Fruit fly (Drosophila melanogaster) whole organism, prepupa: Measurements from ENCODE around the gene CCT4.

Experiments used
- CG11294 ChIP-seq: fragments of 200-800 bp; sonication (Bioruptor generic); IDR thresholded peaks from 2 replicates; pipeline ENCODE4 v1.3.6; 2022; ENCODE audit warnings: missing biosample characterization, missing genetic modification characterization
- CG11762 ChIP-seq: fragments of 200-800 bp; sonication (Bioruptor generic); optimal IDR thresholded peaks from 3 replicates; lab custom pipeline; 2016; ENCODE audit warnings: missing biosample characterization, missing genetic modification characterization; ENCODE audit not compliant: insufficient read depth
- CG15336 ChIP-seq: fragments of 200-800 bp; sonication (Bioruptor generic); IDR thresholded peaks from 2 replicates; pipeline ENCODE4 v1.3.6; 2022; ENCODE audit warnings: missing biosample characterization, missing genetic modification characterization
- CG1621 ChIP-seq: fragments of 200-800 bp; sonication (Bioruptor generic); optimal IDR thresholded peaks from 3 replicates; lab custom pipeline; 2018; ENCODE audit warnings: missing biosample characterization, mild to moderate bottlenecking, missing genetic modification characterization
- CG16779 ChIP-seq: fragments of 200-800 bp; sonication (Bioruptor generic); optimal IDR thresholded peaks from 3 replicates; lab custom pipeline; 2017; ENCODE audit warnings: missing biosample characterization, mild to moderate bottlenecking, missing genetic modification characterization
- CG3032 ChIP-seq: fragments of 200-800 bp; optimal IDR thresholded peaks from 2 replicates; lab custom pipeline; 2019; ENCODE audit warnings: missing biosample characterization, mild to moderate bottlenecking, missing genetic modification characterization, moderate library complexity
- CG31627 ChIP-seq: fragments of 200-800 bp; sonication (Bioruptor generic); optimal IDR thresholded peaks from 3 replicates; lab custom pipeline; 2016; ENCODE audit warnings: missing biosample characterization, missing genetic modification characterization
- CG32006 ChIP-seq: fragments of 200-800 bp; sonication (Bioruptor generic); optimal IDR thresholded peaks from 3 replicates; lab custom pipeline; 2017; ENCODE audit warnings: missing biosample characterization, mild to moderate bottlenecking, missing genetic modification characterization
- CG34406 ChIP-seq: fragments of 200-800 bp; sonication (Bioruptor generic); optimal IDR thresholded peaks from 3 replicates; lab custom pipeline; 2016; ENCODE audit warnings: missing biosample characterization, missing genetic modification characterization
- CG3919 ChIP-seq: fragments of 200-800 bp; sonication (Bioruptor generic); optimal IDR thresholded peaks from 3 replicates; lab custom pipeline; 2016; ENCODE audit warnings: missing biosample characterization, missing genetic modification characterization
- CG4318 ChIP-seq: fragments of 200-800 bp; sonication (Bioruptor generic); optimal IDR thresholded peaks from 3 replicates; lab custom pipeline; 2017; ENCODE audit warnings: missing biosample characterization, mild to moderate bottlenecking, missing genetic modification characterization
- CG6163 ChIP-seq: fragments of 200-800 bp; sonication (Bioruptor generic); IDR thresholded peaks from 3 replicates; pipeline ENCODE4 v1.3.6; 2022; ENCODE audit warnings: missing biosample characterization, missing genetic modification characterization
- CG6276 ChIP-seq: fragments of 200-800 bp; sonication (Bioruptor generic); optimal IDR thresholded peaks from 2 replicates; lab custom pipeline; 2017; ENCODE audit warnings: missing biosample characterization, mild to moderate bottlenecking, missing genetic modification characterization
- CG6808 ChIP-seq: fragments of 200-800 bp; sonication (Bioruptor generic); optimal IDR thresholded peaks from 3 replicates; lab custom pipeline; 2017; ENCODE audit warnings: missing biosample characterization, missing genetic modification characterization, mild to moderate bottlenecking, moderate library complexity, missing genetic modification reagents
- CG6854 ChIP-seq: fragments of 200-800 bp; sonication (Bioruptor generic); optimal IDR thresholded peaks from 2 replicates; lab custom pipeline; 2017; ENCODE audit warnings: missing biosample characterization, mild to moderate bottlenecking, missing genetic modification characterization
- CG7368 ChIP-seq: fragments of 200-800 bp; sonication (Bioruptor generic); optimal IDR thresholded peaks from 3 replicates; lab custom pipeline; 2016; ENCODE audit warnings: missing biosample characterization, missing genetic modification characterization
- CG8119 ChIP-seq: fragments of 200-800 bp; sonication (Bioruptor generic); IDR thresholded peaks from 3 replicates; pipeline ENCODE4 v1.3.6; 2022; ENCODE audit warnings: missing biosample characterization, missing genetic modification characterization
- CG8319 ChIP-seq: fragments of 200-800 bp; sonication (Bioruptor generic); optimal IDR thresholded peaks from 3 replicates; lab custom pipeline; 2016; ENCODE audit warnings: missing biosample characterization, missing genetic modification characterization
- Eip75B ChIP-seq: fragments of 200-800 bp; sonication (Bioruptor generic); optimal IDR thresholded peaks from 3 replicates; lab custom pipeline; 2016; ENCODE audit warnings: missing biosample characterization, missing genetic modification characterization
- Eip78C ChIP-seq: fragments of 200-800 bp; sonication (Bioruptor generic); peaks from one replicate; lab custom pipeline; 2016; ENCODE audit warnings: missing biosample characterization, missing genetic modification characterization
- Ets21C ChIP-seq: fragments of 200-800 bp; sonication (Bioruptor generic); optimal IDR thresholded peaks from 3 replicates; lab custom pipeline; 2016; ENCODE audit warnings: missing biosample characterization, missing genetic modification characterization
- Hr39 ChIP-seq: fragments of 200-800 bp; sonication (Bioruptor generic); optimal IDR thresholded peaks from 2 replicates; lab custom pipeline; 2016; ENCODE audit warnings: missing biosample characterization, missing genetic modification characterization
- Hr4 ChIP-seq: fragments of 200-800 bp; sonication (Bioruptor generic); optimal IDR thresholded peaks from 3 replicates; lab custom pipeline; 2016; ENCODE audit warnings: missing biosample characterization, missing genetic modification characterization
- Lpt ChIP-seq: fragments of 200-800 bp; sonication (Bioruptor generic); optimal IDR thresholded peaks from 3 replicates; lab custom pipeline; 2016; ENCODE audit warnings: missing biosample characterization, missing genetic modification characterization
- OdsH ChIP-seq: fragments of 200-800 bp; sonication (Bioruptor generic); optimal IDR thresholded peaks from 3 replicates; lab custom pipeline; 2016; ENCODE audit warnings: missing biosample characterization, missing genetic modification characterization
- Smox ChIP-seq: fragments of 200-800 bp; sonication (Bioruptor generic); optimal IDR thresholded peaks from 3 replicates; lab custom pipeline; 2016; ENCODE audit warnings: missing biosample characterization, missing genetic modification characterization
- Sox102F ChIP-seq: fragments of 200-800 bp; sonication (Bioruptor generic); optimal IDR thresholded peaks from 2 replicates; lab custom pipeline; 2016; ENCODE audit warnings: missing biosample characterization, mild to moderate bottlenecking, missing genetic modification characterization
- Sox14 ChIP-seq: fragments of 200-800 bp; sonication (Bioruptor generic); optimal IDR thresholded peaks from 3 replicates; lab custom pipeline; 2016; ENCODE audit warnings: missing biosample characterization, missing genetic modification characterization
- acj6 ChIP-seq: fragments of 200-800 bp; sonication (Bioruptor generic); optimal IDR thresholded peaks from 3 replicates; lab custom pipeline; 2016; ENCODE audit warnings: missing biosample characterization, missing genetic modification characterization
- dac ChIP-seq: fragments of 200-800 bp; sonication (Bioruptor generic); optimal IDR thresholded peaks from 2 replicates; lab custom pipeline; 2017; ENCODE audit warnings: missing biosample characterization, mild to moderate bottlenecking, missing genetic modification characterization
- eg ChIP-seq: fragments of 200-800 bp; sonication (Bioruptor generic); IDR thresholded peaks from 3 replicates; pipeline ENCODE4 v1.3.6; 2022; ENCODE audit warnings: missing biosample characterization, missing genetic modification characterization
- esn ChIP-seq: fragments of 200-800 bp; sonication (Bioruptor generic); optimal IDR thresholded peaks from 2 replicates; lab custom pipeline; 2016; ENCODE audit warnings: missing biosample characterization, mild to moderate bottlenecking, missing genetic modification characterization, moderate library complexity
- fkh ChIP-seq: fragments of 200-800 bp; sonication (Bioruptor generic); optimal IDR thresholded peaks from 3 replicates; lab custom pipeline; 2017; ENCODE audit warnings: missing biosample characterization, mild to moderate bottlenecking, missing genetic modification characterization, moderate library complexity
- salr ChIP-seq, 2 experiments: fragments of 200-800 bp; sonication (Bioruptor generic); optimal IDR thresholded peaks; 3 replicates each; lab custom pipeline; 2016 to 2018; ENCODE audit warnings: missing biosample characterization in 2 of 2, missing genetic modification characterization in 2 of 2, mild to moderate bottlenecking in 1 of 2
- spab ChIP-seq: fragments of 200-800 bp; sonication (Bioruptor generic); optimal IDR thresholded peaks from 2 replicates; lab custom pipeline; 2017; ENCODE audit warnings: missing biosample characterization, mild to moderate bottlenecking, missing genetic modification characterization, missing genetic modification reagents
- ss ChIP-seq, 2 experiments: fragments of 200-800 bp; sonication (Bioruptor generic); optimal IDR thresholded peaks; 2 replicates in 1 of 2; 3 replicates in 1 of 2; lab custom pipeline; 2017 to 2018; ENCODE audit warnings: mild to moderate bottlenecking in 2 of 2, missing biosample characterization in 2 of 2, missing genetic modification characterization in 2 of 2, moderate library complexity in 1 of 2
- svp ChIP-seq: fragments of 200-800 bp; sonication (Bioruptor generic); peaks from one replicate; lab custom pipeline; 2016; ENCODE audit warnings: missing biosample characterization, missing genetic modification characterization
- topi ChIP-seq: fragments of 200-800 bp; sonication (Bioruptor generic); optimal IDR thresholded peaks from 3 replicates; lab custom pipeline; 2016; ENCODE audit warnings: missing biosample characterization, missing genetic modification characterization
- vri ChIP-seq: fragments of 200-800 bp; sonication (Bioruptor generic); optimal IDR thresholded peaks from 3 replicates; lab custom pipeline; 2016; ENCODE audit warnings: missing biosample characterization, mild to moderate bottlenecking, missing genetic modification characterization

Gene CCT4

dm6 chr2L:12720430-12721396, 28.0 kb upstream of the CCT4 start (continued):
- TF ChIP-seq Smox (GFP tag; lab: Kevin White, UChicago) = no peak
- no peak for TF ChIP-seq Hr39
- TF ChIP-seq OdsH (GFP tag; lab: Kevin White, UChicago) = peak; percentile 47
- TF ChIP-seq CG6163 (GFP tag; lab: Robert Waterston, UW) = peak; percentile 67; the same call in 2 of the 3 replicates
- TF ChIP-seq topi (GFP tag; lab: Kevin White, UChicago) = peak; percentile 48
- TF ChIP-seq CG6854 = no peak
- TF ChIP-seq CG8319 (GFP tag; lab: Kevin White, UChicago) = no peak
- TF ChIP-seq CG6276 = peak; percentile 51
- TF ChIP-seq CG3919 = peak; percentile 26
- peak; percentile 42 for TF ChIP-seq esn
- TF ChIP-seq Eip75B (GFP tag; lab: Kevin White, UChicago) = peak; percentile 15

dm6 chr2L:12719712-12720429, 27.1 kb upstream of the CCT4 start:
- TF ChIP-seq eg (GFP tag; lab: Robert Waterston, UW) (0 out of 3 replicates have a peak, but pooled peaks have one; percentile 27), Hr39 (no peak), CG7368 (GFP tag; lab: Kevin White, UChicago) (no peak), CG6854 (no peak), CG16779 (tag; lab: Kevin White, UChicago) (peak; percentile 14), Sox14 (peak; percentile 31), fkh (GFP tag; lab: Kevin White, UChicago) (peak; percentile 50), Smox (GFP tag; lab: Kevin White, UChicago) (no peak), Lpt (GFP tag; lab: Kevin White, UChicago) (no peak), spab (GFP tag; lab: Kevin White, UChicago) (no peak), Eip78C (peak; percentile 72), acj6 (GFP tag; lab: Kevin White, UChicago) (no peak), CG6808 (GFP tag; lab: Kevin White, UChicago) (peak; percentile 18), CG6163 (GFP tag; lab: Robert Waterston, UW) (0 out of 3 replicates have a peak, but pooled peaks have one; percentile 41), topi (GFP tag; lab: Kevin White, UChicago) (no peak), CG32006 (GFP tag; lab: Kevin White, UChicago) (no peak), svp (GFP tag; lab: Kevin White, UChicago) (peak; percentile 95), Hr4 (GFP tag; lab: Kevin White, UChicago) (no peak), CG31627 (no peak), vri (peak; percentile 82), Eip75B (GFP tag; lab: Kevin White, UChicago) (no peak)

- no peak for TF ChIP-seq Eip78C
- TF ChIP-seq Ets21C (GFP tag; lab: Kevin White, UChicago) = no peak
- TF ChIP-seq vri = peak; percentile 23
- TF ChIP-seq eg (GFP tag; lab: Robert Waterston, UW) = no peak; the same call in 2 of the 3 replicates
- peak; percentile 64 for TF ChIP-seq fkh (GFP tag; lab: Kevin White, UChicago)
- TF ChIP-seq Sox102F = no peak
- no peak for TF ChIP-seq CG32006 (GFP tag; lab: Kevin White, UChicago)
- TF ChIP-seq CG11762 (GFP tag; lab: Kevin White, UChicago) = no peak
- no peak for TF ChIP-seq OdsH (GFP tag; lab: Kevin White, UChicago)
- TF ChIP-seq ss (GFP tag; optimal IDR thresholded peaks at IDR 0.05; lab: Kevin White, UChicago) = no peak
- TF ChIP-seq Lpt (GFP tag; lab: Kevin White, UChicago) = no peak
- no peak for TF ChIP-seq esn
- TF ChIP-seq dac (GFP tag; lab: Kevin White, UChicago) = no peak
- no peak for TF ChIP-seq spab (GFP tag; lab: Kevin White, UChicago)
- TF ChIP-seq CG8119 (GFP tag; lab: Robert Waterston, UW) = 0 out of 3 replicates have a peak, but pooled peaks have one; percentile 34
- TF ChIP-seq salr (GFP tag; optimal IDR thresholded peaks at IDR 0.05; lab: Kevin White, UChicago) = no peak
- TF ChIP-seq CG11294 (GFP tag; lab: Robert Waterston, UW) = no peak
- TF ChIP-seq Hr4 (GFP tag; lab: Kevin White, UChicago) = no peak
- 0 out of 2 replicates have a peak, but pooled peaks have one; percentile 6 for TF ChIP-seq CG15336 (GFP tag; lab: Robert Waterston, UW)
- TF ChIP-seq CG3032 (tag; lab: Kevin White, UChicago) = no peak
- no peak for TF ChIP-seq CG4318 (GFP tag; lab: Kevin White, UChicago)
- no peak for TF ChIP-seq CG16779 (tag; lab: Kevin White, UChicago)
- no peak for TF ChIP-seq Smox (GFP tag; lab: Kevin White, UChicago)
- TF ChIP-seq CG34406 (GFP tag; lab: Kevin White, UChicago) = no peak
- no peak for TF ChIP-seq CG1621
- TF ChIP-seq CG6808 (GFP tag; lab: Kevin White, UChicago) = no peak
Measured at dm6 chr2L:12718437-12719376, 26.0 kb upstream of the CCT4 start, which contains the start of gene MRP. Gene MRP, plus strand, starts transcription at chr2L:12719045.
